Fruit fly (Drosophila melanogaster) whole organism, adult: ENCODE results near the gene CG12279.

Source experiments
- CG11617 ChIP-seq: fragments of 200-800 bp; sonication (Bioruptor generic); optimal IDR thresholded peaks from 2 replicates; lab custom pipeline; 2017; ENCODE audit warnings: mild to moderate bottlenecking, missing biosample characterization, missing genetic modification reagents, missing genetic modification characterization
- CG12768 ChIP-seq: fragments of 200-800 bp; sonication (Bioruptor generic); optimal IDR thresholded peaks from 2 replicates; lab custom pipeline; 2017; ENCODE audit warnings: missing biosample characterization, missing genetic modification characterization, mild to moderate bottlenecking, moderate library complexity, missing genetic modification reagents
- CG14711 ChIP-seq: fragments of 200-800 bp; sonication (Bioruptor generic); optimal IDR thresholded peaks from 2 replicates; lab custom pipeline; 2018; ENCODE audit warnings: missing biosample characterization, mild to moderate bottlenecking, missing genetic modification characterization, moderate library complexity
- CG1620 ChIP-seq: fragments of 200-800 bp; sonication (Bioruptor generic); optimal IDR thresholded peaks from 2 replicates; lab custom pipeline; 2016; ENCODE audit warnings: missing biosample characterization, missing genetic modification characterization
- CG5204 ChIP-seq: fragments of 200-800 bp; sonication (Bioruptor generic); optimal IDR thresholded peaks from 2 replicates; lab custom pipeline; 2016; ENCODE audit warnings: missing biosample characterization, missing genetic modification characterization
- CG7045 ChIP-seq: fragments of 200-800 bp; sonication (Bioruptor generic); optimal IDR thresholded peaks from 2 replicates; lab custom pipeline; 2017; ENCODE audit warnings: missing biosample characterization, mild to moderate bottlenecking, missing genetic modification characterization
- Clk ChIP-seq: fragments of 200-800 bp; sonication (Bioruptor generic); optimal IDR thresholded peaks from 2 replicates; lab custom pipeline; 2017; ENCODE audit warnings: missing biosample characterization, missing genetic modification characterization
- Crg-1 ChIP-seq: fragments of 200-800 bp; sonication (Bioruptor generic); optimal IDR thresholded peaks from 2 replicates; lab custom pipeline; 2016; ENCODE audit warnings: missing biosample characterization, missing genetic modification characterization
- Hr96 ChIP-seq: fragments of 200-800 bp; sonication (Bioruptor generic); optimal IDR thresholded peaks from 2 replicates; lab custom pipeline; 2016; ENCODE audit warnings: missing biosample characterization, missing genetic modification characterization
- bab1 ChIP-seq: fragments of 200-800 bp; sonication (Bioruptor generic); optimal IDR thresholded peaks from 3 replicates; lab custom pipeline; 2019; ENCODE audit warnings: missing biosample characterization, mild to moderate bottlenecking, missing genetic modification characterization, moderate library complexity
- cic ChIP-seq: fragments of 200-800 bp; sonication (Bioruptor generic); optimal IDR thresholded peaks from 2 replicates; lab custom pipeline; 2017; ENCODE audit warnings: missing biosample characterization, mild to moderate bottlenecking, missing genetic modification characterization, moderate library complexity
- cnc ChIP-seq, 2 experiments: fragments of >200 bp; optimal IDR thresholded peaks; 2 replicates each; lab custom pipeline; 2017
- ovo ChIP-seq: fragments of 200-800 bp; sonication (Bioruptor generic); optimal IDR thresholded peaks from 2 replicates; lab custom pipeline; 2016; ENCODE audit warnings: missing biosample characterization, missing genetic modification characterization
- pad ChIP-seq: fragments of 200-800 bp; sonication (Bioruptor generic); optimal IDR thresholded peaks from 3 replicates; lab custom pipeline; 2017; ENCODE audit warnings: missing biosample characterization, missing genetic modification characterization, mild to moderate bottlenecking, moderate library complexity, missing genetic modification reagents

DNA sequence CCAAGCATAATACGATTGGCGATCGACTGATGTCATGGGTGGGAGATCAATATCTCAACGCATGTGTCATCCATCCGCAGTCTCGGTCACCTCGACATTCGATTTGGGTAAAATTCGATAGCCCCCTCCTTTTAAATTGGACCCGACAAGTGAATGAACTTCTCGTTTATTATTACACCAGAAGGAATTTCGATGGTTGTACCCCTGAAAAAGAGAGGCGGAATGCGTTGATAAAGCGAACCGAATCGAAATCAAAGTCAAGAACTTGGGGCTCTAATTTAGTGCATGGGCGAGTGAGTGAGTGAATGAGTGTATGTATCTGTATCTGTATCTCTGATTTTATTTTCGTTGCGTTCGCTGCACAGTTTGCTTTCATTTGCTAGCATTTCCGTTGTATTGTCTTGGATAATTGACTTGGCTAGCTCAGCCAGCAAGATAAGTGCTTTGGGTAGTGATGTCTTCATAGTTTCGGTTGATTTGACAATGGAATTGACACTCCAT is 2.9 kb upstream of the CG12279 start:
- TF ChIP-seq cic (GFP tag; lab: Kevin White, UChicago) (no peak), CG7045 (GFP tag; lab: Kevin White, UChicago) (no peak), Hr96 (no peak), Clk (GFP tag; lab: Kevin White, UChicago) (no peak), CG14711 (tag; lab: Kevin White, UChicago) (no peak), CG1620 (no peak), CG5204 (GFP tag; lab: Kevin White, UChicago) (no peak), Crg-1 (no peak), pad (GFP tag; lab: Kevin White, UChicago) (no peak), bab1 (GFP tag; lab: Kevin White, UChicago) (no peak), ovo (GFP tag; lab: Kevin White, UChicago) (no peak), CG12768 (GFP tag; lab: Kevin White, UChicago) (no peak), CG11617 (GFP tag; lab: Kevin White, UChicago) (no peak), cnc (optimal IDR thresholded peaks at IDR 0.05; lab: Kevin White, UChicago) (no peak)
